Fruit fly (Drosophila melanogaster) whole organism, pupa: ENCODE measurements around the gene mRpL45.

Source experiments
- CG13204 ChIP-seq: fragments of 200-800 bp; sonication (Bioruptor generic); optimal IDR thresholded peaks from 2 replicates; lab custom pipeline; 2018; ENCODE audit warnings: missing biosample characterization, mild to moderate bottlenecking, missing genetic modification characterization, moderate library complexity
- CG17806 ChIP-seq: fragments of 200-800 bp; sonication (Bioruptor generic); optimal IDR thresholded peaks from 2 replicates; lab custom pipeline; 2018; ENCODE audit warnings: missing biosample characterization, mild to moderate bottlenecking, missing genetic modification characterization, moderate library complexity
- CG8159 ChIP-seq: fragments of 200-800 bp; sonication (Bioruptor generic); optimal IDR thresholded peaks from 3 replicates; lab custom pipeline; 2018; ENCODE audit warnings: missing biosample characterization, mild to moderate bottlenecking, missing genetic modification characterization, moderate library complexity
- CG8301 ChIP-seq: fragments of 200-800 bp; sonication (Bioruptor generic); optimal IDR thresholded peaks from 2 replicates; lab custom pipeline; 2018; ENCODE audit warnings: missing biosample characterization, mild to moderate bottlenecking, missing genetic modification characterization
- CG9948 ChIP-seq: fragments of 200-800 bp; sonication (Bioruptor generic); optimal IDR thresholded peaks from 2 replicates; lab custom pipeline; 2018; ENCODE audit warnings: missing biosample characterization, mild to moderate bottlenecking, missing genetic modification characterization, moderate library complexity
- Ets98B ChIP-seq: fragments of 200-800 bp; sonication (Bioruptor generic); IDR thresholded peaks from 2 replicates; pipeline ENCODE4 v1.3.6; 2022; ENCODE audit warnings: missing biosample characterization, missing genetic modification characterization
- gl ChIP-seq: fragments of 200-800 bp; sonication (Bioruptor generic); optimal IDR thresholded peaks from 2 replicates; lab custom pipeline; 2018; ENCODE audit warnings: missing biosample characterization, mild to moderate bottlenecking, missing genetic modification characterization

dm6 chr3R:22589311-22589710 is 29.0 kb upstream of the mRpL45 start:
- TF ChIP-seq CG9948 (tag; lab: Kevin White, UChicago) (peak; percentile 9), CG17806 (tag; lab: Kevin White, UChicago) (peak; percentile 23), gl (tag; lab: Kevin White, UChicago) (peak; percentile 75), CG8159 (tag; lab: Kevin White, UChicago) (peak; percentile 56), CG8301 (tag; lab: Kevin White, UChicago) (peak; percentile 51), CG13204 (GFP tag; lab: Kevin White, UChicago) (peak; percentile 34), Ets98B (GFP tag; lab: Robert Waterston, UW) (peak; percentile 29; the same call in 1 of the 2 replicates)
